Worm (Caenorhabditis elegans) whole organism, L1 larva: Measurements from ENCODE around the gene ZK1055.6.
A peak's percentile ranks its signal among the peaks of the same experiment; 100 is the strongest.

Source experiments
- C04F5.9 ChIP-seq: sonication (generic microtip); optimal IDR thresholded peaks from 2 replicates; lab custom pipeline; 2016; ENCODE audit warnings: missing genetic modification characterization, missing compliant biosample characterization
- C16A3.4 ChIP-seq: fragments of 150-350 bp; optimal IDR thresholded peaks from 2 replicates; lab custom pipeline; 2014; ENCODE audit warnings: missing biosample characterization, missing genetic modification characterization
- aha-1 ChIP-seq: fragments of 150-350 bp; optimal IDR thresholded peaks from 2 replicates; lab custom pipeline; 2014; ENCODE audit warnings: missing biosample characterization, missing genetic modification characterization
- alr-1 ChIP-seq: fragments of 200-800 bp; sonication (Bioruptor generic); optimal IDR thresholded peaks from 2 replicates; lab custom pipeline; 2018; ENCODE audit warnings: borderline replicate concordance, mild to moderate bottlenecking, missing genetic modification characterization, missing compliant biosample characterization
- ama-1 ChIP-seq: fragments of 150-350 bp; optimal IDR thresholded peaks from 2 replicates; lab custom pipeline; 2014
- blmp-1 ChIP-seq: fragments of 150-350 bp; optimal IDR thresholded peaks from 2 replicates; lab custom pipeline; 2014; ENCODE audit warnings: missing biosample characterization, missing genetic modification characterization
- ceh-63 ChIP-seq: fragments of 200-800 bp; sonication (Bioruptor generic); optimal IDR thresholded peaks from 2 replicates; lab custom pipeline; 2018; ENCODE audit warnings: mild to moderate bottlenecking, missing genetic modification characterization, missing compliant biosample characterization
- ceh-8 ChIP-seq: fragments of 200-800 bp; sonication (Bioruptor generic); optimal IDR thresholded peaks from 2 replicates; lab custom pipeline; 2018; ENCODE audit warnings: mild to moderate bottlenecking, missing genetic modification characterization, moderate library complexity, missing compliant biosample characterization
- ceh-88 ChIP-seq: fragments of 200-800 bp; sonication (Bioruptor generic); IDR thresholded peaks from 2 replicates; pipeline ENCODE4 v1.3.6; 2022; ENCODE audit warnings: missing genetic modification characterization, missing compliant biosample characterization
- ces-1 ChIP-seq: fragments of 150-350 bp; optimal IDR thresholded peaks from 2 replicates; lab custom pipeline; 2014; ENCODE audit warnings: missing biosample characterization, missing genetic modification reagents, missing genetic modification characterization
- dpl-1 ChIP-seq, 3 experiments: fragments of 150-350 bp in 2 of 3; sonication (generic microtip) in 1 of 3; optimal IDR thresholded peaks; 2 replicates each; lab custom pipeline; 2014 to 2017; ENCODE audit warnings: missing biosample characterization in 3 of 3, missing genetic modification characterization in 3 of 3, missing genetic modification reagents in 3 of 3
- efl-1 ChIP-seq, 4 experiments: fragments of 150-350 bp; optimal IDR thresholded peaks in 3 of 4; peaks in 1 of 4; 1 replicate in 1 of 4; 2 replicates in 3 of 4; lab custom pipeline; 2014; ENCODE audit warnings: missing biosample characterization in 2 of 4, missing genetic modification characterization in 2 of 4, missing genetic modification reagents in 2 of 4
- egl-13 ChIP-seq: sonication (generic microtip); optimal IDR thresholded peaks from 2 replicates; lab custom pipeline; 2016; ENCODE audit warnings: missing genotype, missing genetic modification reagents, missing genetic modification characterization, missing compliant biosample characterization
- elt-2 ChIP-seq: sonication (generic microtip); optimal IDR thresholded peaks from 2 replicates; lab custom pipeline; 2016; ENCODE audit warnings: missing genetic modification characterization, mild to moderate bottlenecking, inconsistent platforms, missing compliant biosample characterization, missing genetic modification reagents
- elt-3 ChIP-seq, 6 experiments: fragments of 150-350 bp in 1 of 6; sonication (generic microtip); optimal IDR thresholded peaks; 2 replicates each; lab custom pipeline; 2017 to 2018; ENCODE audit warnings: missing biosample characterization in 6 of 6, missing genetic modification characterization in 6 of 6, inconsistent platforms in 1 of 6
- fkh-10 ChIP-seq: sonication (generic microtip); optimal IDR thresholded peaks from 2 replicates; lab custom pipeline; 2017; ENCODE audit warnings: missing biosample characterization, missing genetic modification reagents, missing genetic modification characterization
- fkh-4 ChIP-seq: sonication (generic microtip); optimal IDR thresholded peaks from 2 replicates; lab custom pipeline; 2016; ENCODE audit warnings: missing compliant biosample characterization, missing genetic modification characterization, borderline replicate concordance
- fkh-8 ChIP-seq: sonication (generic microtip); optimal IDR thresholded peaks from 2 replicates; lab custom pipeline; 2016; ENCODE audit warnings: mild to moderate bottlenecking, missing genetic modification characterization, missing compliant biosample characterization
- fos-1 ChIP-seq: fragments of 150-350 bp; optimal IDR thresholded peaks from 2 replicates; lab custom pipeline; 2014; ENCODE audit warnings: missing biosample characterization, missing genetic modification characterization
- grh-1 ChIP-seq: fragments of 200-800 bp; sonication (Bioruptor generic); IDR thresholded peaks from 2 replicates; pipeline ENCODE4 v1.3.6; 2022; ENCODE audit warnings: missing genetic modification reagents, missing genetic modification characterization, missing compliant biosample characterization
- hlh-17 ChIP-seq: fragments of 200-800 bp; sonication (Bioruptor generic); optimal IDR thresholded peaks from 2 replicates; lab custom pipeline; 2018; ENCODE audit warnings: missing genetic modification characterization, mild to moderate bottlenecking, missing compliant biosample characterization, moderate library complexity, borderline replicate concordance
- hlh-4 ChIP-seq: sonication (generic microtip); optimal IDR thresholded peaks from 2 replicates; lab custom pipeline; 2016; ENCODE audit warnings: mild to moderate bottlenecking, missing genetic modification characterization, missing compliant biosample characterization
- jun-1 ChIP-seq: fragments of 150-350 bp; optimal IDR thresholded peaks from 2 replicates; lab custom pipeline; 2014; ENCODE audit warnings: missing biosample characterization, missing genetic modification reagents, missing genetic modification characterization
- lin-13 ChIP-seq: fragments of 150-350 bp; optimal IDR thresholded peaks from 2 replicates; lab custom pipeline; 2014; ENCODE audit warnings: missing biosample characterization, missing genetic modification reagents, missing genetic modification characterization
- lin-15B ChIP-seq: fragments of 150-350 bp; sonication (generic microtip); optimal IDR thresholded peaks from 3 replicates; lab custom pipeline; 2014; ENCODE audit warnings: missing biosample characterization, missing genetic modification characterization
- lin-35 ChIP-seq, 2 experiments: fragments of 150-350 bp; optimal IDR thresholded peaks; 2 replicates each; lab custom pipeline; 2014; ENCODE audit warnings: missing biosample characterization in 2 of 2, missing genetic modification characterization in 2 of 2, missing genetic modification reagents in 2 of 2
- lir-3 ChIP-seq: sonication (generic microtip); optimal IDR thresholded peaks from 2 replicates; lab custom pipeline; 2016; ENCODE audit warnings: mild to moderate bottlenecking, missing genetic modification characterization, moderate library complexity, missing compliant biosample characterization; ENCODE audit not compliant: poor library complexity
- lsy-2 ChIP-seq, 2 experiments: fragments of 150-350 bp; optimal IDR thresholded peaks; 2 replicates each; lab custom pipeline; 2014; ENCODE audit warnings: missing biosample characterization in 2 of 2, missing genetic modification characterization in 2 of 2
- mdl-1 ChIP-seq, 2 experiments: fragments of 150-350 bp; optimal IDR thresholded peaks; 2 replicates each; lab custom pipeline; 2014 to 2017; ENCODE audit warnings: missing biosample characterization in 2 of 2, missing genetic modification characterization in 2 of 2, inconsistent platforms in 1 of 2
- mef-2 ChIP-seq: fragments of 150-350 bp; optimal IDR thresholded peaks from 2 replicates; lab custom pipeline; 2014; ENCODE audit warnings: missing biosample characterization, missing genetic modification characterization
- mep-1 ChIP-seq: fragments of 150-350 bp; optimal IDR thresholded peaks from 2 replicates; lab custom pipeline; 2014; ENCODE audit warnings: missing biosample characterization, missing genetic modification characterization
- nhr-12 ChIP-seq: sonication (generic microtip); optimal IDR thresholded peaks from 2 replicates; lab custom pipeline; 2017; ENCODE audit warnings: missing biosample characterization, missing genetic modification characterization
- nhr-20 ChIP-seq: sonication (generic microtip); optimal IDR thresholded peaks from 2 replicates; lab custom pipeline; 2016; ENCODE audit warnings: mild to moderate bottlenecking, missing genetic modification characterization, missing compliant biosample characterization
- nhr-237 ChIP-seq: fragments of 150-350 bp; optimal IDR thresholded peaks from 2 replicates; lab custom pipeline; 2014; ENCODE audit warnings: missing biosample characterization, missing genetic modification characterization
- nhr-28 ChIP-seq: fragments of 150-350 bp; optimal IDR thresholded peaks from 2 replicates; lab custom pipeline; 2014; ENCODE audit warnings: missing biosample characterization, missing genetic modification characterization
- nhr-71 ChIP-seq: sonication (generic microtip); optimal IDR thresholded peaks from 2 replicates; lab custom pipeline; 2016; ENCODE audit warnings: mild to moderate bottlenecking, missing genetic modification characterization, moderate library complexity, missing compliant biosample characterization
- nhr-76 ChIP-seq: sonication (generic microtip); optimal IDR thresholded peaks from 2 replicates; lab custom pipeline; 2017; ENCODE audit warnings: missing biosample characterization, missing genetic modification characterization
- nhr-84 ChIP-seq: sonication (generic microtip); optimal IDR thresholded peaks from 2 replicates; lab custom pipeline; 2017; ENCODE audit warnings: missing biosample characterization, missing genetic modification characterization
- nhr-90 ChIP-seq: sonication (generic microtip); optimal IDR thresholded peaks from 2 replicates; lab custom pipeline; 2016; ENCODE audit warnings: mild to moderate bottlenecking, missing genetic modification characterization, missing compliant biosample characterization; ENCODE audit not compliant: poor library complexity
- rnt-1 ChIP-seq: sonication (generic microtip); optimal IDR thresholded peaks from 2 replicates; lab custom pipeline; 2016; ENCODE audit warnings: mild to moderate bottlenecking, missing genetic modification characterization, moderate library complexity, missing compliant biosample characterization
- skn-1 ChIP-seq: fragments of 150-350 bp; optimal IDR thresholded peaks from 2 replicates; lab custom pipeline; 2014; ENCODE audit warnings: missing biosample characterization, missing genetic modification characterization
- snpc-4 ChIP-seq: fragments of 150-350 bp; optimal IDR thresholded peaks from 2 replicates; lab custom pipeline; 2014; ENCODE audit warnings: missing biosample characterization, missing genetic modification characterization
- sox-4 ChIP-seq: sonication (generic microtip); optimal IDR thresholded peaks from 2 replicates; lab custom pipeline; 2016; ENCODE audit warnings: missing genetic modification characterization, missing compliant biosample characterization
- sptf-1 ChIP-seq: fragments of 150-350 bp; optimal IDR thresholded peaks from 2 replicates; lab custom pipeline; 2014; ENCODE audit warnings: missing biosample characterization, missing genetic modification characterization
- sup-37 ChIP-seq: fragments of 200-800 bp; sonication (Bioruptor generic); optimal IDR thresholded peaks from 2 replicates; lab custom pipeline; 2018; ENCODE audit warnings: mild to moderate bottlenecking, missing genetic modification characterization, missing compliant biosample characterization
- swsn-7 ChIP-seq: sonication (generic microtip); optimal IDR thresholded peaks from 2 replicates; lab custom pipeline; 2016; ENCODE audit warnings: missing genetic modification characterization, missing compliant biosample characterization
- tlp-1 ChIP-seq: fragments of 150-350 bp; optimal IDR thresholded peaks from 2 replicates; lab custom pipeline; 2014; ENCODE audit warnings: missing biosample characterization, missing genetic modification characterization
- unc-130 ChIP-seq: fragments of 150-350 bp; optimal IDR thresholded peaks from 2 replicates; lab custom pipeline; 2017; ENCODE audit warnings: missing biosample characterization, missing genetic modification characterization, inconsistent platforms
- unc-30 ChIP-seq: sonication (generic microtip); optimal IDR thresholded peaks from 2 replicates; lab custom pipeline; 2017; ENCODE audit warnings: missing biosample characterization, missing genetic modification characterization
- xbp-1 ChIP-seq: sonication (generic microtip); optimal IDR thresholded peaks from 2 replicates; lab custom pipeline; 2016; ENCODE audit warnings: missing genetic modification characterization, missing compliant biosample characterization
- zag-1 ChIP-seq: fragments of 150-350 bp; optimal IDR thresholded peaks from 2 replicates; lab custom pipeline; 2014; ENCODE audit warnings: missing biosample characterization, missing genetic modification characterization
- ztf-11 ChIP-seq, 2 experiments: sonication (generic microtip); optimal IDR thresholded peaks; 2 replicates each; lab custom pipeline; 2016 to 2017; ENCODE audit warnings: missing genetic modification characterization in 2 of 2, missing biosample characterization in 1 of 2, missing compliant biosample characterization in 1 of 2
- ztf-4 ChIP-seq: fragments of 150-350 bp; optimal IDR thresholded peaks from 2 replicates; lab custom pipeline; 2014; ENCODE audit warnings: missing biosample characterization, missing genetic modification characterization

The ZK1055.6 gene

ce11 chrV:6614152-6614734, 11.8 kb upstream of the ZK1055.6 start, which contains the start of gene cpr-4:
Gene cpr-4, plus strand, starts transcription at chrV:6614674.
- TF ChIP-seq fos-1 (tag; lab: Kevin White, UChicago) (no peak), efl-1 (optimal IDR thresholded peaks at IDR 0.05; lab: Kevin White, UChicago) (no peak), efl-1 (GFP tag; optimal IDR thresholded peaks at IDR 0.05 in 1 of 2; lab: Kevin White, UChicago) (peak in 1 of 2 experiments; percentile 82), grh-1 (GFP tag; lab: Robert Waterston, UW) (no peak), nhr-90 (tag; lab: Kevin White, UChicago) (peak; percentile 48), ama-1 (lab: Kevin White, UChicago) (peak; percentile 28), C04F5.9 (tag; lab: Kevin White, UChicago) (no peak), hlh-4 (tag; lab: Kevin White, UChicago) (no peak), sptf-1 (tag; lab: Kevin White, UChicago) (no peak), nhr-20 (tag; lab: Kevin White, UChicago) (peak; percentile 39), lin-15B (tag; lab: Kevin White, UChicago) (no peak), egl-13 (tag; lab: Kevin White, UChicago) (peak; percentile 28), ces-1 (GFP tag; lab: Kevin White, UChicago) (no peak), sox-4 (tag; lab: Kevin White, UChicago) (no peak), snpc-4 (tag; lab: Kevin White, UChicago) (no peak), ceh-8 (GFP tag; lab: Kevin White, UChicago) (no peak), unc-30 (tag; lab: Kevin White, UChicago) (no peak), tlp-1 (tag; lab: Kevin White, UChicago) (peak; percentile 34), fkh-8 (tag; lab: Kevin White, UChicago) (no peak), zag-1 (tag; lab: Kevin White, UChicago) (no peak), dpl-1 (GFP tag; optimal IDR thresholded peaks at IDR 0.05; lab: Kevin White, UChicago) (no peak), C16A3.4 (no peak), swsn-7 (no peak), elt-2 (peak; percentile 100), jun-1 (tag; lab: Kevin White, UChicago) (peak; percentile 46), nhr-237 (tag; lab: Kevin White, UChicago) (no peak), hlh-17 (no peak), nhr-84 (tag; lab: Kevin White, UChicago) (no peak), blmp-1 (tag; lab: Kevin White, UChicago) (no peak), skn-1 (peak; percentile 10), xbp-1 (tag; lab: Kevin White, UChicago) (no peak), lin-35 (GFP tag; optimal IDR thresholded peaks at IDR 0.05; lab: Kevin White, UChicago) (peak in 1 of 2 experiments; percentile 44), unc-130 (tag; lab: Kevin White, UChicago) (no peak), rnt-1 (no peak), ztf-4 (tag; lab: Kevin White, UChicago) (no peak), aha-1 (no peak), elt-3 (tag; optimal IDR thresholded peaks at IDR 0.05; lab: Kevin White, UChicago) (no peak), mdl-1 (tag; optimal IDR thresholded peaks at IDR 0.05; lab: Kevin White, UChicago) (peak in 1 of 2 experiments; percentile 66), sup-37 (GFP tag; lab: Kevin White, UChicago) (no peak), mef-2 (no peak), fkh-10 (GFP tag; lab: Kevin White, UChicago) (no peak), nhr-71 (tag; lab: Kevin White, UChicago) (peak; percentile 48), ztf-11 (tag; optimal IDR thresholded peaks at IDR 0.05; lab: Kevin White, UChicago) (no peak), mep-1 (tag; lab: Kevin White, UChicago) (no peak), nhr-28 (tag; lab: Kevin White, UChicago) (no peak), alr-1 (tag; lab: Kevin White, UChicago) (no peak), fkh-4 (tag; lab: Kevin White, UChicago) (no peak), ceh-63 (GFP tag; lab: Kevin White, UChicago) (no peak), nhr-12 (tag; lab: Kevin White, UChicago) (no peak), lin-13 (GFP tag; lab: Kevin White, UChicago) (no peak), lir-3 (tag; lab: Kevin White, UChicago) (no peak), ceh-88 (GFP tag; lab: Robert Waterston, UW) (no peak), nhr-76 (tag; lab: Kevin White, UChicago) (no peak), lsy-2 (tag; optimal IDR thresholded peaks at IDR 0.05; lab: Kevin White, UChicago) (peak in 1 of 2 experiments; percentile 5)
